Worm (Caenorhabditis elegans): ENCODE results near the gene F55G7.1.

DNA sequence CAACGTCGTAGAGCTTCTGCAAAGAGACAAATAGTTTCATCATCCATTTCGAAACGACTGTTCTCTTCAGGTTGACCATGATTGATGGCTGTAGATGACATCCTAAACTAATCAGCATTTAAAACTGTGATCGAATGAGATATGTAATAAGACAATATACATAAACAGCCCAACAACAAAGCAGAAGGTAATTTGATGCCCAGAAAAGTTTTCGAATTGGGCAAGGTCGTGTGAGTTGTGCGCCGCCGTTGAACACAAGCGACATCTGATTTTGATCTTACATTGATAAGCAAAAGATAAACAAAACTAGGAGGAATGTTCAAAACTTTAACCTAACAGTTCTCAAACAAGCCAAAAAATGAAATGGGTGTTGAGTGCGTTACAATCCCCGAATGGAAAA, 38.7 kb upstream of the F55G7.1 start, which contains the start of gene Y62H9A.7:
- no peak for TF ChIP-seq hif-1 (tag; optimal IDR thresholded peaks at IDR 0.05)
- TF ChIP-seq ztf-11 (tag; optimal IDR thresholded peaks at IDR 0.05) = no peak
- no peak for TF ChIP-seq hlh-30 (tag; optimal IDR thresholded peaks at IDR 0.05; ENCODE audit: insufficient read depth)
- TF ChIP-seq lin-39 (tag; optimal IDR thresholded peaks at IDR 0.05) = no peak
- TF ChIP-seq nhr-237 (tag; optimal IDR thresholded peaks at IDR 0.05) = no peak
- no peak for TF ChIP-seq dmd-8 (GFP tag; IDR thresholded peaks at IDR 0.05)
- no peak for TF ChIP-seq jun-1 (tag; optimal IDR thresholded peaks at IDR 0.05)
- no peak for TF ChIP-seq ceh-82 (tag; optimal IDR thresholded peaks at IDR 0.05)
- no peak for TF ChIP-seq lsy-2 (tag; optimal IDR thresholded peaks at IDR 0.05)
- no peak for TF ChIP-seq nhr-77 (tag; optimal IDR thresholded peaks at IDR 0.05)
- no peak for TF ChIP-seq ama-1 (optimal IDR thresholded peaks at IDR 0.05)
- TF ChIP-seq ces-1 (GFP tag; optimal IDR thresholded peaks at IDR 0.05) = no peak
- TF ChIP-seq zip-11 (GFP tag; IDR thresholded peaks at IDR 0.05) = no peak
